Worm (Caenorhabditis elegans) whole organism, L4 larva: ENCODE results near the gene trpp-4.
"Not testable (repeated sequence)": the region's sequence is repeated elsewhere in the genome, so short reads cannot be mapped to it uniquely, and the experiment has no call there.

Experiments
- D1046.2 ChIP-seq: fragments of 200-800 bp; sonication (Bioruptor generic); IDR thresholded peaks from 2 replicates; pipeline ENCODE4 v1.3.6; 2022; ENCODE audit warnings: missing genetic modification characterization, missing compliant biosample characterization
- F44E2.7 ChIP-seq: fragments of 200-800 bp; sonication (Bioruptor generic); IDR thresholded peaks from 2 replicates; pipeline ENCODE4 v2.1.2; 2022; ENCODE audit warnings: missing genetic modification characterization, missing compliant biosample characterization
- F49E8.2 ChIP-seq: sonication (generic microtip); optimal IDR thresholded peaks from 2 replicates; lab custom pipeline; 2016; ENCODE audit warnings: missing compliant biosample characterization, mild to moderate bottlenecking, missing genetic modification characterization, borderline replicate concordance
- R02D3.7 ChIP-seq: fragments of 150-350 bp; sonication (generic microtip); optimal IDR thresholded peaks from 3 replicates; lab custom pipeline; 2014; ENCODE audit warnings: missing biosample characterization, missing genetic modification characterization
- Y105C5A.15 ChIP-seq: fragments of 200-800 bp; sonication (Bioruptor generic); IDR thresholded peaks from 2 replicates; pipeline ENCODE4 v1.3.6; 2022; ENCODE audit warnings: missing genetic modification characterization, missing compliant biosample characterization
- Y75B8A.6 ChIP-seq: fragments of 200-800 bp; sonication (Bioruptor generic); IDR thresholded peaks from 2 replicates; pipeline ENCODE4 v1.3.6; 2022; ENCODE audit warnings: missing genetic modification reagents, missing genetic modification characterization, missing compliant biosample characterization
- ZK546.5 ChIP-seq, 2 experiments: sonication (generic microtip); optimal IDR thresholded peaks; 2 replicates each; lab custom pipeline; 2017; ENCODE audit warnings: missing biosample characterization in 2 of 2, missing genetic modification characterization in 2 of 2
- aha-1 ChIP-seq: fragments of 150-350 bp; peaks from one replicate; lab custom pipeline; 2014; ENCODE audit warnings: missing biosample characterization, missing genetic modification characterization
- ceh-28 ChIP-seq: fragments of 150-350 bp; optimal IDR thresholded peaks from 2 replicates; lab custom pipeline; 2014; ENCODE audit warnings: missing biosample characterization, missing genetic modification reagents, missing genetic modification characterization
- ceh-44 ChIP-seq: fragments of 200-800 bp; sonication (Bioruptor generic); IDR thresholded peaks from 2 replicates; pipeline ENCODE4 v1.3.6; 2022; ENCODE audit warnings: missing genetic modification reagents, missing genetic modification characterization, missing compliant biosample characterization
- ceh-82 ChIP-seq: sonication (generic microtip); optimal IDR thresholded peaks from 2 replicates; lab custom pipeline; 2017; ENCODE audit warnings: missing biosample characterization, missing genetic modification characterization
- ctbp-1 ChIP-seq: fragments of 200-800 bp; sonication (Bioruptor generic); IDR thresholded peaks from 2 replicates; pipeline ENCODE4 v1.3.6; 2022; ENCODE audit warnings: missing genetic modification reagents, missing genetic modification characterization, missing compliant biosample characterization
- daf-8 ChIP-seq: fragments of 200-800 bp; sonication (Bioruptor generic); IDR thresholded peaks from 2 replicates; pipeline ENCODE4 v1.3.6; 2022; ENCODE audit warnings: missing genetic modification characterization, missing compliant biosample characterization
- duxl-1 ChIP-seq: sonication (generic microtip); optimal IDR thresholded peaks from 2 replicates; lab custom pipeline; 2016; ENCODE audit warnings: mild to moderate bottlenecking, missing genetic modification characterization, moderate library complexity, missing compliant biosample characterization; ENCODE audit not compliant: poor library complexity
- egl-43 ChIP-seq: fragments of 200-800 bp; sonication (Bioruptor generic); IDR thresholded peaks from 2 replicates; pipeline ENCODE4 v1.3.6; 2022; ENCODE audit warnings: missing genetic modification reagents, missing genetic modification characterization, missing compliant biosample characterization
- lin-1 ChIP-seq: fragments of 200-800 bp; sonication (Bioruptor generic); IDR thresholded peaks from 2 replicates; pipeline ENCODE4 v1.3.6; 2022; ENCODE audit warnings: missing genetic modification reagents, missing genetic modification characterization, missing compliant biosample characterization
- lin-13 ChIP-seq: fragments of 150-350 bp; optimal IDR thresholded peaks from 2 replicates; lab custom pipeline; 2014; ENCODE audit warnings: missing biosample characterization, missing genetic modification reagents, missing genetic modification characterization
- lin-15B ChIP-seq: fragments of 150-350 bp; sonication (generic microtip); optimal IDR thresholded peaks from 3 replicates; lab custom pipeline; 2014; ENCODE audit warnings: missing biosample characterization, missing genetic modification characterization
- lin-29 ChIP-seq: fragments of 200-800 bp; sonication (Bioruptor generic); IDR thresholded peaks from 2 replicates; pipeline ENCODE4 v1.3.6; 2022; ENCODE audit warnings: missing genetic modification reagents, missing genetic modification characterization, missing compliant biosample characterization
- madf-9 ChIP-seq: fragments of 200-800 bp; sonication (Bioruptor generic); conservative IDR thresholded peaks from 2 replicates; pipeline ENCODE4 v1.3.6; 2022; ENCODE audit warnings: missing genetic modification reagents, missing genetic modification characterization, missing compliant biosample characterization
- mxl-2 ChIP-seq: fragments of 200-800 bp; sonication (Bioruptor generic); conservative IDR thresholded peaks from 2 replicates; pipeline ENCODE4 v1.3.6; 2022; ENCODE audit warnings: missing genetic modification reagents, missing genetic modification characterization, missing compliant biosample characterization
- mxl-3 ChIP-seq: fragments of 200-800 bp; sonication (Bioruptor generic); optimal IDR thresholded peaks from 2 replicates; lab custom pipeline; 2018; ENCODE audit warnings: mild to moderate bottlenecking, missing genetic modification characterization, missing compliant biosample characterization
- nhr-10 ChIP-seq: fragments of 150-350 bp; optimal IDR thresholded peaks from 2 replicates; lab custom pipeline; 2014; ENCODE audit warnings: missing biosample characterization, missing genetic modification characterization
- nhr-102 ChIP-seq: sonication (generic microtip); optimal IDR thresholded peaks from 2 replicates; lab custom pipeline; 2016; ENCODE audit warnings: mild to moderate bottlenecking, missing genetic modification characterization, moderate library complexity, missing compliant biosample characterization
- nhr-11 ChIP-seq: fragments of 150-350 bp; optimal IDR thresholded peaks from 2 replicates; lab custom pipeline; 2014; ENCODE audit warnings: missing biosample characterization, missing genetic modification characterization
- nhr-28 ChIP-seq: fragments of 150-350 bp; optimal IDR thresholded peaks from 2 replicates; lab custom pipeline; 2014; ENCODE audit warnings: missing biosample characterization, missing genetic modification characterization
- pha-4 ChIP-seq, 2 experiments: fragments of 150-350 bp in 1 of 2; fragments of 200-800 bp in 1 of 2; sonication (Bioruptor generic) in 1 of 2; IDR thresholded peaks in 1 of 2; optimal IDR thresholded peaks in 1 of 2; 2 replicates each; pipeline versions ENCODE4 v1.3.6 to Lab custom; 2014 to 2022; ENCODE audit warnings: missing genetic modification characterization in 2 of 2, missing genetic modification reagents in 2 of 2, missing biosample characterization in 1 of 2, missing compliant biosample characterization in 1 of 2
- pqm-1 ChIP-seq: sonication (generic microtip); optimal IDR thresholded peaks from 2 replicates; lab custom pipeline; 2017; ENCODE audit warnings: missing biosample characterization, missing genetic modification characterization
- saeg-2 ChIP-seq: fragments of 200-800 bp; sonication (Bioruptor generic); IDR thresholded peaks from 2 replicates; pipeline ENCODE4 v1.3.6; 2022; ENCODE audit warnings: missing genetic modification reagents, missing genetic modification characterization, missing compliant biosample characterization
- sdz-12 ChIP-seq: fragments of 200-800 bp; sonication (Bioruptor generic); optimal IDR thresholded peaks from 2 replicates; lab custom pipeline; 2018; ENCODE audit warnings: mild to moderate bottlenecking, missing genetic modification characterization, missing compliant biosample characterization
- set-16 ChIP-seq: fragments of 200-800 bp; sonication (Bioruptor generic); IDR thresholded peaks from 2 replicates; pipeline ENCODE4 v1.3.6; 2022; ENCODE audit warnings: missing genetic modification reagents, missing genetic modification characterization, missing compliant biosample characterization
- snpc-1.2 ChIP-seq: fragments of 200-800 bp; sonication (Bioruptor generic); IDR thresholded peaks from 2 replicates; pipeline ENCODE4 v1.3.6; 2022; ENCODE audit warnings: missing genetic modification reagents, missing genetic modification characterization, missing compliant biosample characterization
- spr-1 ChIP-seq: sonication (generic microtip); optimal IDR thresholded peaks from 2 replicates; lab custom pipeline; 2016; ENCODE audit warnings: mild to moderate bottlenecking, missing genetic modification characterization, missing compliant biosample characterization
- tra-1 ChIP-seq: fragments of 200-800 bp; sonication (Bioruptor generic); IDR thresholded peaks from 2 replicates; pipeline ENCODE4 v1.3.6; 2022; ENCODE audit warnings: missing genetic modification reagents, missing genetic modification characterization, missing compliant biosample characterization
- unc-62 ChIP-seq, 3 experiments: fragments of 150-350 bp in 1 of 3; sonication (generic microtip); optimal IDR thresholded peaks in 2 of 3; peaks in 1 of 3; 1 replicate in 1 of 3; 2 replicates in 2 of 3; lab custom pipeline; 2014 to 2017; ENCODE audit warnings: missing biosample characterization in 3 of 3, missing genetic modification characterization in 3 of 3, missing genetic modification reagents in 3 of 3, missing genotype in 1 of 3
- zag-1 ChIP-seq: fragments of 150-350 bp; optimal IDR thresholded peaks from 2 replicates; lab custom pipeline; 2014; ENCODE audit warnings: missing biosample characterization, missing genetic modification characterization
- zip-11 ChIP-seq: fragments of 200-800 bp; sonication (Bioruptor generic); IDR thresholded peaks from 2 replicates; pipeline ENCODE4 v1.3.6; 2022; ENCODE audit warnings: missing genetic modification characterization, missing compliant biosample characterization

trpp-4 gene

ce11 chrV:9375378-9375777 is 24.7 kb upstream of the trpp-4 start, which contains the start of gene E02C12.9:
TSS of gene E02C12.9 (minus strand) at chrV:9375478.
- TF ChIP-seq zag-1 (tag; lab: Kevin White, UChicago) (no peak), nhr-10 (tag; lab: Kevin White, UChicago) (no peak), madf-9 (GFP tag; lab: Robert Waterston, UW) (no peak), ZK546.5 (tag; optimal IDR thresholded peaks at IDR 0.05; lab: Kevin White, UChicago) (no peak), nhr-28 (no peak), zip-11 (GFP tag; lab: Robert Waterston, UW) (no peak), Y75B8A.6 (no peak), ctbp-1 (GFP tag; lab: Robert Waterston, UW) (no peak)
- TF ChIP-seq, all 104 proteins: peak for 0

ce11 chrV:9376417-9376816 is 23.7 kb upstream of the trpp-4 start, which contains the start of gene E02C12.19:
TSS of gene E02C12.19 (minus strand) at chrV:9376517.
- TF ChIP-seq unc-62 (GFP tag; optimal IDR thresholded peaks at IDR 0.05 in 1 of 2; lab: Kevin White, UChicago) (no peak), unc-62 (tag; optimal IDR thresholded peaks at IDR 0.05; lab: Kevin White, UChicago) (no peak), aha-1 (tag; lab: Kevin White, UChicago) (no peak), snpc-1.2 (GFP tag; lab: Robert Waterston, UW) (no peak), nhr-102 (tag; lab: Kevin White, UChicago) (no peak), lin-13 (GFP tag; lab: Kevin White, UChicago) (no peak), sdz-12 (GFP tag; lab: Kevin White, UChicago) (no peak), spr-1 (tag; lab: Kevin White, UChicago) (no peak), set-16 (GFP tag; lab: Robert Waterston, UW) (no peak), D1046.2 (GFP tag; lab: Robert Waterston, UW) (no peak), ceh-28 (tag; lab: Kevin White, UChicago) (no peak)
- TF ChIP-seq, all 104 proteins: peak for 0

- TF ChIP-seq nhr-28 (peak; percentile 69), lin-15B (tag; lab: Kevin White, UChicago) (no peak)
Observed at ce11 chrV:9378335-9378734, 21.8 kb upstream of the trpp-4 start, which contains the start of gene E02C12.10. TSS of gene E02C12.10 (minus strand) at chrV:9378409.

ce11 chrV:9379808-9380207 is 20.3 kb upstream of the trpp-4 start, which contains the start of gene E02C12.11:
TSS of gene E02C12.11 (minus strand) at chrV:9379908.
- TF ChIP-seq pqm-1 (tag; lab: Kevin White, UChicago); nhr-11 (tag; lab: Kevin White, UChicago); daf-8 (GFP tag; lab: Robert Waterston, UW): not testable (repeated sequence)

ce11 chrV:9381846-9382363 is 18.2 kb upstream of the trpp-4 start, which contains the start of gene E02C12.12:
TSS of gene E02C12.12 (minus strand) at chrV:9382313.
- TF ChIP-seq unc-62 (GFP tag; optimal IDR thresholded peaks at IDR 0.05 in 1 of 2; lab: Kevin White, UChicago) (peak in 1 of 2 experiments; percentile 55), unc-62 (tag; optimal IDR thresholded peaks at IDR 0.05; lab: Kevin White, UChicago) (no peak), ceh-82 (tag; lab: Kevin White, UChicago) (no peak)

ce11 chrV:9382538-9383328 is 17.4 kb upstream of the trpp-4 start:
- TF ChIP-seq mxl-2 (GFP tag; lab: Robert Waterston, UW) (no peak), tra-1 (no peak), mxl-3 (GFP tag; lab: Kevin White, UChicago) (no peak), lin-1 (no peak), zip-11 (GFP tag; lab: Robert Waterston, UW) (no peak), saeg-2 (GFP tag; lab: Robert Waterston, UW) (no peak), pha-4 (GFP tag; IDR thresholded peaks at IDR 0.05; lab: Robert Waterston, UW) (no peak), pha-4 (tag; optimal IDR thresholded peaks at IDR 0.05; lab: Kevin White, UChicago) (no peak), egl-43 (GFP tag; lab: Robert Waterston, UW) (no peak), snpc-1.2 (GFP tag; lab: Robert Waterston, UW) (no peak), lin-29 (no peak), nhr-102 (tag; lab: Kevin White, UChicago) (no peak), nhr-11 (tag; lab: Kevin White, UChicago) (no peak), set-16 (GFP tag; lab: Robert Waterston, UW) (no peak), duxl-1 (tag; lab: Kevin White, UChicago) (no peak), F49E8.2 (peak; percentile 87), daf-8 (GFP tag; lab: Robert Waterston, UW) (no peak), ceh-44 (no peak), R02D3.7 (no peak), Y105C5A.15 (GFP tag; lab: Robert Waterston, UW) (no peak), F44E2.7 (GFP tag; lab: Robert Waterston, UW) (no peak)
